Worm (Caenorhabditis elegans) whole organism, L2 larva: ENCODE measurements around the gene hot-7.

ENCODE experiments used
- C34F6.9 ChIP-seq: fragments of 150-350 bp; optimal IDR thresholded peaks from 2 replicates; lab custom pipeline; 2014; ENCODE audit warnings: missing biosample characterization, missing genetic modification characterization
- R02D3.7 ChIP-seq: fragments of 150-350 bp; optimal IDR thresholded peaks from 2 replicates; lab custom pipeline; 2014; ENCODE audit warnings: missing biosample characterization, missing genetic modification characterization
- Y55F3AM.14 ChIP-seq: fragments of 200-800 bp; sonication (Bioruptor generic); optimal IDR thresholded peaks from 2 replicates; lab custom pipeline; 2018; ENCODE audit warnings: mild to moderate bottlenecking, missing genetic modification characterization, missing compliant biosample characterization
- alr-1 ChIP-seq: fragments of 150-350 bp; optimal IDR thresholded peaks from 2 replicates; lab custom pipeline; 2014; ENCODE audit warnings: missing biosample characterization, missing genetic modification characterization
- aly-2 ChIP-seq: fragments of 150-350 bp; optimal IDR thresholded peaks from 2 replicates; lab custom pipeline; 2014; ENCODE audit warnings: missing biosample characterization, missing genetic modification characterization
- ama-1 ChIP-seq: fragments of 150-350 bp; optimal IDR thresholded peaks from 2 replicates; lab custom pipeline; 2018; ENCODE audit warnings: inconsistent platforms
- blmp-1 ChIP-seq: sonication (generic microtip); optimal IDR thresholded peaks from 2 replicates; lab custom pipeline; 2017; ENCODE audit warnings: missing genetic modification characterization, mild to moderate bottlenecking, missing compliant biosample characterization, antibody characterized with exemption, moderate library complexity; ENCODE audit not compliant: insufficient read depth
- ceh-16 ChIP-seq: fragments of 150-350 bp; optimal IDR thresholded peaks from 2 replicates; lab custom pipeline; 2014; ENCODE audit warnings: missing biosample characterization, missing genetic modification characterization
- ceh-82 ChIP-seq: fragments of 150-350 bp; optimal IDR thresholded peaks from 2 replicates; lab custom pipeline; 2014; ENCODE audit warnings: missing biosample characterization, missing genetic modification characterization
- crh-2 ChIP-seq: sonication (generic microtip); optimal IDR thresholded peaks from 2 replicates; lab custom pipeline; 2017; ENCODE audit warnings: missing biosample characterization, missing genetic modification characterization
- dmd-4 ChIP-seq: sonication (generic microtip); optimal IDR thresholded peaks from 2 replicates; lab custom pipeline; 2017; ENCODE audit warnings: missing biosample characterization, missing genetic modification characterization
- egl-27 ChIP-seq: sonication (generic microtip); optimal IDR thresholded peaks from 3 replicates; lab custom pipeline; 2017; ENCODE audit warnings: missing biosample characterization, missing genetic modification reagents, missing genetic modification characterization
- elt-1 ChIP-seq: fragments of 150-350 bp; optimal IDR thresholded peaks from 2 replicates; lab custom pipeline; 2014; ENCODE audit warnings: missing biosample characterization, missing genetic modification characterization
- elt-3 ChIP-seq: sonication (generic microtip); optimal IDR thresholded peaks from 2 replicates; lab custom pipeline; 2017; ENCODE audit warnings: missing biosample characterization, missing genetic modification characterization
- fos-1 ChIP-seq: fragments of 150-350 bp; optimal IDR thresholded peaks from 2 replicates; lab custom pipeline; 2014; ENCODE audit warnings: missing biosample characterization, missing genetic modification characterization
- gmeb-1 ChIP-seq: fragments of 150-350 bp; optimal IDR thresholded peaks from 2 replicates; lab custom pipeline; 2014; ENCODE audit warnings: missing biosample characterization, missing genetic modification characterization
- lin-11 ChIP-seq: fragments of 150-350 bp; sonication (generic microtip); optimal IDR thresholded peaks from 2 replicates; lab custom pipeline; 2014; ENCODE audit warnings: missing biosample characterization, missing genetic modification characterization, inconsistent platforms, mixed read lengths
- lin-39 ChIP-seq: fragments of 150-350 bp; optimal IDR thresholded peaks from 2 replicates; lab custom pipeline; 2014; ENCODE audit warnings: missing biosample characterization, missing genetic modification reagents, missing genetic modification characterization
- mab-5 ChIP-seq: fragments of 150-350 bp; optimal IDR thresholded peaks from 2 replicates; lab custom pipeline; 2014; ENCODE audit warnings: missing biosample characterization, missing genetic modification characterization
- mbf-1 ChIP-seq: sonication (generic microtip); optimal IDR thresholded peaks from 2 replicates; lab custom pipeline; 2017; ENCODE audit warnings: missing biosample characterization, missing genetic modification characterization
- mdl-1 ChIP-seq, 2 experiments: fragments of 150-350 bp in 1 of 2; sonication (generic microtip) in 1 of 2; optimal IDR thresholded peaks; 2 replicates each; lab custom pipeline; 2017; ENCODE audit warnings: missing biosample characterization in 2 of 2, missing genetic modification characterization in 2 of 2
- nhr-10 ChIP-seq: sonication (generic microtip); optimal IDR thresholded peaks from 2 replicates; lab custom pipeline; 2017; ENCODE audit warnings: missing biosample characterization, missing genetic modification characterization
- nhr-11 ChIP-seq: fragments of 150-350 bp; optimal IDR thresholded peaks from 2 replicates; lab custom pipeline; 2014; ENCODE audit warnings: missing biosample characterization, missing genetic modification characterization
- nhr-12 ChIP-seq: fragments of 150-350 bp; optimal IDR thresholded peaks from 2 replicates; lab custom pipeline; 2014; ENCODE audit warnings: missing biosample characterization, missing genetic modification characterization
- nhr-21 ChIP-seq: fragments of 150-350 bp; optimal IDR thresholded peaks from 2 replicates; lab custom pipeline; 2014; ENCODE audit warnings: missing biosample characterization, missing genetic modification characterization
- nhr-23 ChIP-seq: fragments of 150-350 bp; optimal IDR thresholded peaks from 2 replicates; lab custom pipeline; 2014; ENCODE audit warnings: missing biosample characterization, missing genetic modification reagents, missing genetic modification characterization
- nhr-237 ChIP-seq: fragments of 150-350 bp; optimal IDR thresholded peaks from 2 replicates; lab custom pipeline; 2014; ENCODE audit warnings: missing biosample characterization, missing genetic modification characterization
- nhr-77 ChIP-seq: fragments of 150-350 bp; optimal IDR thresholded peaks from 2 replicates; lab custom pipeline; 2014; ENCODE audit warnings: missing biosample characterization, missing genetic modification characterization
- peb-1 ChIP-seq: fragments of 150-350 bp; optimal IDR thresholded peaks from 2 replicates; lab custom pipeline; 2014; ENCODE audit warnings: missing biosample characterization, missing genetic modification characterization
- sem-4 ChIP-seq: fragments of 150-350 bp; optimal IDR thresholded peaks from 2 replicates; lab custom pipeline; 2014; ENCODE audit warnings: missing biosample characterization, missing genetic modification reagents, missing genetic modification characterization
- skn-1 ChIP-seq: sonication (generic microtip); optimal IDR thresholded peaks from 2 replicates; lab custom pipeline; 2017; ENCODE audit warnings: missing biosample characterization, missing genetic modification characterization
- sma-3 ChIP-seq: sonication (generic microtip); optimal IDR thresholded peaks from 2 replicates; lab custom pipeline; 2016; ENCODE audit warnings: missing genetic modification reagents, missing genetic modification characterization, missing compliant biosample characterization
- sma-9 ChIP-seq, 2 experiments: fragments of 150-350 bp in 1 of 2; sonication (generic microtip) in 1 of 2; optimal IDR thresholded peaks; 2 replicates each; lab custom pipeline; 2014 to 2016; ENCODE audit warnings: missing genetic modification characterization in 2 of 2, mild to moderate bottlenecking in 1 of 2, missing biosample characterization in 1 of 2, missing compliant biosample characterization in 1 of 2, missing genetic modification reagents in 1 of 2, moderate library complexity in 1 of 2
- snpc-4 ChIP-seq: fragments of 150-350 bp; optimal IDR thresholded peaks from 2 replicates; lab custom pipeline; 2014; ENCODE audit warnings: missing biosample characterization, missing genetic modification characterization
- unc-39 ChIP-seq: fragments of 150-350 bp; optimal IDR thresholded peaks from 2 replicates; lab custom pipeline; 2014; ENCODE audit warnings: missing biosample characterization, missing genetic modification characterization
- unc-55 ChIP-seq: fragments of 150-350 bp; sonication (generic microtip); optimal IDR thresholded peaks from 3 replicates; lab custom pipeline; 2014; ENCODE audit warnings: missing biosample characterization, missing genetic modification reagents, missing genetic modification characterization
- zag-1 ChIP-seq: fragments of 150-350 bp; optimal IDR thresholded peaks from 2 replicates; lab custom pipeline; 2014; ENCODE audit warnings: missing biosample characterization, missing genetic modification characterization
- ztf-1 ChIP-seq: fragments of 200-800 bp; sonication (Bioruptor generic); conservative IDR thresholded peaks from 2 replicates; pipeline ENCODE4 v1.3.6; 2022; ENCODE audit warnings: missing genetic modification characterization, missing compliant biosample characterization
- ztf-4 ChIP-seq: fragments of 150-350 bp; optimal IDR thresholded peaks from 2 replicates; lab custom pipeline; 2014; ENCODE audit warnings: missing biosample characterization, missing genetic modification characterization

Gene hot-7

DNA sequence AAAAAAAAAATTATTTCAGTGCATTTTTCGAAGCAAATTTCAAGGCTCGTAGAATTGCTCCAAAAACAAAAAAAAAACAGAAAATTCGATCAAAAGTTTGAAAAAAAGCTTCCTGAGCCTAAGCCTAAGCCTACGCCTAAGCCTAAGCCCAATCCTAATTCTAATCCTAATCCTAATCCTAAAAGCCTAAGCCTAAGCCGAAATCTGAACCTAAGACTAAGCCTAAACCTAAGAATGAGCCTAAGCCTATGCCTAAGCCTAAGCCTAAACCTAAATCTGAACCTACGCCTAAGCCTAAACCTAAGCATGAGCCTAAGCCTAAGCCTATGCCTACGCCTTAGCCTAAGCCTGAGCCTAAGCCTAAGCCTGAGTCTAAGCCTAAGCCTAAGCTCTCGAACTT is 5.0 kb upstream of the hot-7 start:
- TF ChIP-seq gmeb-1 (tag; lab: Kevin White, UChicago), result no peak
- no peak for TF ChIP-seq sem-4
- TF ChIP-seq blmp-1 (tag; lab: Kevin White, UChicago), result no peak
- no peak for TF ChIP-seq ztf-1
- no peak for TF ChIP-seq ztf-4 (tag; lab: Kevin White, UChicago)
- TF ChIP-seq nhr-11 (tag; lab: Kevin White, UChicago), result no peak
- TF ChIP-seq nhr-23 (tag; lab: Kevin White, UChicago), result no peak
- TF ChIP-seq nhr-12 (tag; lab: Kevin White, UChicago), result no peak
- TF ChIP-seq nhr-237 (tag; lab: Kevin White, UChicago), result no peak
- TF ChIP-seq ceh-16 (tag; lab: Kevin White, UChicago), result no peak
- no peak for TF ChIP-seq mdl-1 (tag; optimal IDR thresholded peaks at IDR 0.05; lab: Kevin White, UChicago)
- TF ChIP-seq egl-27, result no peak
- no peak for TF ChIP-seq sma-9 (GFP tag; optimal IDR thresholded peaks at IDR 0.05; lab: Kevin White, UChicago)
- no peak for TF ChIP-seq sma-9 (tag; optimal IDR thresholded peaks at IDR 0.05; lab: Kevin White, UChicago)
- no peak for TF ChIP-seq C34F6.9 (tag; lab: Kevin White, UChicago)
- TF ChIP-seq mab-5 (tag; lab: Kevin White, UChicago), result no peak
- TF ChIP-seq ceh-82 (tag; lab: Kevin White, UChicago), result no peak
- no peak for TF ChIP-seq R02D3.7 (tag; lab: Kevin White, UChicago)
- TF ChIP-seq unc-55 (GFP tag; lab: Kevin White, UChicago), result no peak

ce11 chrII:14214109-14214508 is 2.9 kb downstream of the hot-7 start, which contains the start of gene Y48B6A.10:
Gene Y48B6A.10, plus strand, starts transcription at chrII:14214409.
- TF ChIP-seq nhr-237 (tag; lab: Kevin White, UChicago), result no peak
- TF ChIP-seq zag-1 (tag; lab: Kevin White, UChicago), result no peak
- TF ChIP-seq ceh-82 (tag; lab: Kevin White, UChicago), result no peak
- no peak for TF ChIP-seq ztf-4 (tag; lab: Kevin White, UChicago)
- no peak for TF ChIP-seq Y55F3AM.14 (GFP tag; lab: Kevin White, UChicago)
- TF ChIP-seq lin-39, result no peak
- no peak for TF ChIP-seq nhr-77 (tag; lab: Kevin White, UChicago)
- no peak for TF ChIP-seq lin-11 (tag; lab: Kevin White, UChicago)
- no peak for TF ChIP-seq unc-55 (GFP tag; lab: Kevin White, UChicago)
- TF ChIP-seq elt-3 (tag; lab: Kevin White, UChicago), result no peak
- TF ChIP-seq nhr-10 (tag; lab: Kevin White, UChicago), result no peak
- no peak for TF ChIP-seq sma-3 (GFP tag; lab: Kevin White, UChicago)
- TF ChIP-seq aly-2, result no peak
- TF ChIP-seq skn-1 (tag; lab: Kevin White, UChicago), result no peak
- no peak for TF ChIP-seq snpc-4
- TF ChIP-seq, all 48 proteins: peak for 0

DNA sequence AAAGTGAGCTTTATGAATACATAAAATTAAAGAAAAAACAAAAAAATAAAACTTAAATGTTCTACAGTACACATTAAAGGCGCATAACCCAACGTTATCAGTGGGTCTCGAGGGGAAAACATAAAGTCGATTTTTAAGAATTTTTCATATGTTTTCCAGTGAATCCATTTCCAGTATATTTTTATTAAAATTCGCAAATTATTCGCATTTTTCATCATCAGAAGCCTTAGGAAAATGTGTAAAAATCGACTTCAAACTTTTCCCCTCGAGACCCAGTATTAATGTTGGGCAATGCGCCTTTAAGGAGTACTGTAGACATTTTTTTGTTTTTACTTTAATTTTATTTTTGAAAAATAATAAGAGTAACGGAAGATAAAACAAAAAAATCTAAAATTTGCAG is 6.9 kb downstream of the hot-7 start:
- no peak for TF ChIP-seq ztf-4 (tag; lab: Kevin White, UChicago)
- no peak for TF ChIP-seq nhr-12 (tag; lab: Kevin White, UChicago)
- no peak for TF ChIP-seq skn-1 (tag; lab: Kevin White, UChicago)
- no peak for TF ChIP-seq dmd-4 (tag; lab: Kevin White, UChicago)
- TF ChIP-seq ama-1 (lab: Kevin White, UChicago), result no peak
- TF ChIP-seq alr-1 (tag; lab: Kevin White, UChicago), result no peak
- no peak for TF ChIP-seq fos-1 (tag; lab: Kevin White, UChicago)
- no peak for TF ChIP-seq crh-2 (tag; lab: Kevin White, UChicago)
- TF ChIP-seq nhr-21 (tag; lab: Kevin White, UChicago), result no peak
- TF ChIP-seq unc-55 (GFP tag; lab: Kevin White, UChicago), result no peak
- no peak for TF ChIP-seq Y55F3AM.14 (GFP tag; lab: Kevin White, UChicago)
- TF ChIP-seq elt-1 (tag; lab: Kevin White, UChicago), result no peak
- TF ChIP-seq ztf-1, result no peak
- no peak for TF ChIP-seq unc-39 (tag; lab: Kevin White, UChicago)
- no peak for TF ChIP-seq peb-1 (tag; lab: Kevin White, UChicago)
- no peak for TF ChIP-seq zag-1 (tag; lab: Kevin White, UChicago)
- TF ChIP-seq mbf-1, result no peak
